Fruit fly (Drosophila melanogaster) whole organism, embryonic: ENCODE data around the gene CG43051.

Source experiments
- Ada2b ChIP-seq: fragments of 200-800 bp; sonication (Bioruptor generic); IDR thresholded peaks from 2 replicates; pipeline ENCODE4 v1.3.6; 2022; ENCODE audit warnings: missing biosample characterization, missing genetic modification characterization
- Asciz ChIP-seq: fragments of 200-800 bp; sonication (Bioruptor generic); optimal IDR thresholded peaks from 2 replicates; lab custom pipeline; 2017; ENCODE audit warnings: missing biosample characterization, mild to moderate bottlenecking, missing genetic modification characterization, missing genetic modification reagents
- Blimp-1 ChIP-seq: fragments of 200-800 bp; sonication (Bioruptor generic); optimal IDR thresholded peaks from 3 replicates; lab custom pipeline; 2018; ENCODE audit warnings: missing biosample characterization, missing genetic modification characterization, mild to moderate bottlenecking, moderate library complexity, missing genetic modification reagents
- CG10565 ChIP-seq: fragments of 200-800 bp; sonication (Bioruptor generic); optimal IDR thresholded peaks from 3 replicates; lab custom pipeline; 2016; ENCODE audit warnings: missing biosample characterization, mild to moderate bottlenecking, missing genetic modification characterization
- CG11398 ChIP-seq: fragments of 200-800 bp; sonication (Bioruptor generic); optimal IDR thresholded peaks from 2 replicates; lab custom pipeline; 2016; ENCODE audit warnings: missing biosample characterization, missing genetic modification characterization
- CG11560 ChIP-seq: fragments of 200-800 bp; sonication (Bioruptor generic); IDR thresholded peaks from 3 replicates; pipeline ENCODE4 v1.3.6; 2022; ENCODE audit warnings: missing biosample characterization, missing genetic modification characterization
- CG11695 ChIP-seq: fragments of 200-800 bp; sonication (Bioruptor generic); IDR thresholded peaks from 3 replicates; pipeline ENCODE4 v1.3.6; 2022; ENCODE audit warnings: missing biosample characterization, missing genetic modification characterization
- CG12104 ChIP-seq: fragments of 200-800 bp; sonication (Bioruptor generic); optimal IDR thresholded peaks from 3 replicates; lab custom pipeline; 2016; ENCODE audit warnings: missing biosample characterization, missing genetic modification characterization
- CG12219 ChIP-seq: fragments of 200-800 bp; sonication (Bioruptor generic); optimal IDR thresholded peaks from 3 replicates; lab custom pipeline; 2018; ENCODE audit warnings: missing biosample characterization, mild to moderate bottlenecking, missing genetic modification characterization
- CG12391 ChIP-seq: fragments of 200-800 bp; sonication (Bioruptor generic); optimal IDR thresholded peaks from 3 replicates; lab custom pipeline; 2018; ENCODE audit warnings: missing biosample characterization, mild to moderate bottlenecking, missing genetic modification characterization, moderate library complexity
- CG14014 ChIP-seq: fragments of 200-800 bp; sonication (Bioruptor generic); IDR thresholded peaks from 2 replicates; pipeline ENCODE4 v1.3.6; 2022; ENCODE audit warnings: missing biosample characterization, missing genetic modification characterization
- CG15011 ChIP-seq: fragments of 200-800 bp; sonication (Bioruptor generic); optimal IDR thresholded peaks from 3 replicates; lab custom pipeline; 2018; ENCODE audit warnings: missing biosample characterization, mild to moderate bottlenecking, missing genetic modification characterization
- CG15514 ChIP-seq: fragments of 200-800 bp; sonication (Bioruptor generic); optimal IDR thresholded peaks from 3 replicates; lab custom pipeline; 2017; ENCODE audit warnings: missing biosample characterization, missing genetic modification characterization, mild to moderate bottlenecking, moderate library complexity, missing genetic modification reagents
- CG17568 ChIP-seq: fragments of 200-800 bp; sonication (Bioruptor generic); optimal IDR thresholded peaks from 2 replicates; lab custom pipeline; 2018; ENCODE audit warnings: missing biosample characterization, mild to moderate bottlenecking, missing genetic modification characterization, moderate library complexity
- CG17612 ChIP-seq: fragments of 200-800 bp; sonication (Bioruptor generic); IDR thresholded peaks from 2 replicates; pipeline ENCODE4 v1.3.6; 2022; ENCODE audit warnings: missing biosample characterization, missing genetic modification characterization
- CG17912 ChIP-seq: fragments of 200-800 bp; sonication (Bioruptor generic); optimal IDR thresholded peaks from 2 replicates; lab custom pipeline; 2018; ENCODE audit warnings: missing biosample characterization, mild to moderate bottlenecking, missing genetic modification characterization
- CG2129 ChIP-seq: fragments of 200-800 bp; sonication (Bioruptor generic); IDR thresholded peaks from 2 replicates; pipeline ENCODE4 v1.3.6; 2022; ENCODE audit warnings: missing biosample characterization, missing genetic modification characterization; ENCODE audit not compliant: partially characterized antibody
- CG30431 ChIP-seq: fragments of 200-800 bp; sonication (Bioruptor generic); optimal IDR thresholded peaks from 2 replicates; lab custom pipeline; 2017; ENCODE audit warnings: missing biosample characterization, missing genetic modification characterization
- CG32532 ChIP-seq: fragments of 200-800 bp; sonication (Bioruptor generic); IDR thresholded peaks from 2 replicates; pipeline ENCODE4 v1.3.6; 2022; ENCODE audit warnings: missing biosample characterization, missing genetic modification characterization
- CG33557 ChIP-seq: fragments of 200-800 bp; sonication (Bioruptor generic); optimal IDR thresholded peaks from 2 replicates; lab custom pipeline; 2019; ENCODE audit warnings: missing biosample characterization, mild to moderate bottlenecking, missing genetic modification characterization, moderate library complexity
- CG34224 ChIP-seq: fragments of 200-800 bp; sonication (Bioruptor generic); IDR thresholded peaks from 3 replicates; pipeline ENCODE4 v1.3.6; 2022; ENCODE audit warnings: missing biosample characterization, missing genetic modification characterization; ENCODE audit not compliant: partially characterized antibody
- CG34422 ChIP-seq: fragments of 200-800 bp; sonication (Bioruptor generic); IDR thresholded peaks from 3 replicates; pipeline ENCODE4 v1.3.6; 2022; ENCODE audit warnings: missing biosample characterization, missing genetic modification characterization
- CG4328 ChIP-seq: fragments of 200-800 bp; sonication (Bioruptor generic); optimal IDR thresholded peaks from 3 replicates; lab custom pipeline; 2017; ENCODE audit warnings: missing biosample characterization, missing genetic modification reagents, missing genetic modification characterization
- CG4424 ChIP-seq: fragments of 200-800 bp; sonication (Bioruptor generic); optimal IDR thresholded peaks from 3 replicates; lab custom pipeline; 2016; ENCODE audit warnings: missing biosample characterization, missing genetic modification characterization
- CG6654 ChIP-seq: fragments of 200-800 bp; sonication (Bioruptor generic); optimal IDR thresholded peaks from 2 replicates; lab custom pipeline; 2017; ENCODE audit warnings: missing biosample characterization, mild to moderate bottlenecking, missing genetic modification characterization
- CG7928 ChIP-seq: fragments of 200-800 bp; sonication (Bioruptor generic); optimal IDR thresholded peaks from 2 replicates; lab custom pipeline; 2017; ENCODE audit warnings: missing biosample characterization, mild to moderate bottlenecking, missing genetic modification characterization
- CG8765 ChIP-seq: fragments of 200-800 bp; sonication (Bioruptor generic); IDR thresholded peaks from 2 replicates; pipeline ENCODE4 v1.3.6; 2022; ENCODE audit warnings: missing biosample characterization, missing genetic modification characterization
- Dp ChIP-seq: fragments of 200-800 bp; sonication (Bioruptor generic); optimal IDR thresholded peaks from 2 replicates; lab custom pipeline; 2018; ENCODE audit warnings: missing biosample characterization, mild to moderate bottlenecking, missing genetic modification characterization, moderate library complexity
- Dref ChIP-seq: fragments of 200-800 bp; sonication (Bioruptor generic); IDR thresholded peaks from 2 replicates; pipeline ENCODE4 v1.3.6; 2022; ENCODE audit warnings: missing biosample characterization, missing genetic modification characterization
- Gug ChIP-seq: fragments of 200-800 bp; sonication (Bioruptor generic); IDR thresholded peaks from 4 replicates; pipeline ENCODE4 v1.3.6; 2022; ENCODE audit warnings: missing biosample characterization, missing genetic modification characterization
- H2.0 ChIP-seq: fragments of 200-800 bp; sonication (Bioruptor generic); IDR thresholded peaks from 2 replicates; pipeline ENCODE4 v1.3.6; 2022; ENCODE audit warnings: missing biosample characterization, missing genetic modification characterization
- Hand ChIP-seq: fragments of 200-800 bp; sonication (Bioruptor generic); optimal IDR thresholded peaks from 2 replicates; lab custom pipeline; 2017; ENCODE audit warnings: mild to moderate bottlenecking, missing biosample characterization, missing genetic modification reagents, missing genetic modification characterization
- Jarid2 ChIP-seq: fragments of 200-800 bp; sonication (Bioruptor generic); optimal IDR thresholded peaks from 3 replicates; lab custom pipeline; 2017; ENCODE audit warnings: mild to moderate bottlenecking, missing biosample characterization, missing genetic modification reagents, missing genetic modification characterization
- NC2β ChIP-seq: fragments of 200-800 bp; sonication (Bioruptor generic); optimal IDR thresholded peaks from 2 replicates; lab custom pipeline; 2016; ENCODE audit warnings: missing biosample characterization, missing genetic modification characterization
- Nf-YA ChIP-seq: fragments of 200-800 bp; sonication (Bioruptor generic); IDR thresholded peaks from 2 replicates; pipeline ENCODE4 v1.3.6; 2022; ENCODE audit warnings: missing biosample characterization, missing genetic modification characterization
- Pdp1 ChIP-seq, 2 experiments: fragments of 200-800 bp; sonication (Bioruptor generic); optimal IDR thresholded peaks; 3 replicates each; lab custom pipeline; 2016; ENCODE audit warnings: missing biosample characterization in 2 of 2, missing genetic modification characterization in 2 of 2, mild to moderate bottlenecking in 1 of 2, moderate library complexity in 1 of 2
- Usf ChIP-seq: fragments of 200-800 bp; sonication (Bioruptor generic); optimal IDR thresholded peaks from 2 replicates; lab custom pipeline; 2017; ENCODE audit warnings: missing genotype, missing biosample characterization, missing genetic modification characterization
- ac ChIP-seq: fragments of 200-800 bp; sonication (Bioruptor generic); optimal IDR thresholded peaks from 3 replicates; lab custom pipeline; 2017; ENCODE audit warnings: missing biosample characterization, mild to moderate bottlenecking, missing genetic modification characterization
- ara ChIP-seq: fragments of 200-800 bp; sonication (Bioruptor generic); IDR thresholded peaks from 2 replicates; pipeline ENCODE4 v1.3.6; 2022; ENCODE audit warnings: missing biosample characterization, missing genetic modification characterization
- dmrt99B ChIP-seq: fragments of 200-800 bp; sonication (Bioruptor generic); optimal IDR thresholded peaks from 2 replicates; lab custom pipeline; 2018; ENCODE audit warnings: missing biosample characterization, mild to moderate bottlenecking, missing genetic modification characterization, moderate library complexity
- esg ChIP-seq: fragments of 200-800 bp; sonication (Bioruptor generic); conservative IDR thresholded peaks from 2 replicates; pipeline ENCODE4 v1.3.6; 2022; ENCODE audit warnings: missing biosample characterization, missing genetic modification characterization
- ewg ChIP-seq: fragments of 200-800 bp; sonication (Bioruptor generic); optimal IDR thresholded peaks from 3 replicates; lab custom pipeline; 2017; ENCODE audit warnings: mild to moderate bottlenecking, missing biosample characterization, missing genetic modification reagents, missing genetic modification characterization
- hb ChIP-seq: fragments of 200-800 bp; sonication (Bioruptor generic); IDR thresholded peaks from 3 replicates; pipeline ENCODE4 v1.3.6; 2022; ENCODE audit warnings: missing biosample characterization, missing genetic modification characterization; ENCODE audit not compliant: partially characterized antibody
- jing ChIP-seq: fragments of 200-800 bp; sonication (Bioruptor generic); optimal IDR thresholded peaks from 2 replicates; lab custom pipeline; 2018; ENCODE audit warnings: missing biosample characterization, mild to moderate bottlenecking, missing genetic modification characterization
- ro ChIP-seq: fragments of 200-800 bp; sonication (Bioruptor generic); IDR thresholded peaks from 2 replicates; pipeline ENCODE4 v1.3.6; 2022; ENCODE audit warnings: missing biosample characterization, missing genetic modification characterization
- slp2 ChIP-seq: fragments of 200-800 bp; sonication (Bioruptor generic); optimal IDR thresholded peaks from 2 replicates; lab custom pipeline; 2016; ENCODE audit warnings: missing biosample characterization, missing genetic modification characterization
- trh ChIP-seq: fragments of 200-800 bp; sonication (Bioruptor generic); optimal IDR thresholded peaks from 2 replicates; lab custom pipeline; 2016; ENCODE audit warnings: missing biosample characterization, missing genetic modification characterization
- twi ChIP-seq: fragments of 200-800 bp; optimal IDR thresholded peaks from 2 replicates; lab custom pipeline; 2019; ENCODE audit warnings: missing biosample characterization, mild to moderate bottlenecking, missing genetic modification characterization, moderate library complexity
- tx ChIP-seq: fragments of 200-800 bp; sonication (Bioruptor generic); optimal IDR thresholded peaks from 2 replicates; lab custom pipeline; 2016; ENCODE audit warnings: missing biosample characterization, missing genetic modification characterization
- z ChIP-seq: fragments of 200-800 bp; sonication (Bioruptor generic); IDR thresholded peaks from 3 replicates; pipeline ENCODE4 v1.3.6; 2022; ENCODE audit warnings: missing biosample characterization, missing genetic modification characterization

The CG43051 gene

DNA sequence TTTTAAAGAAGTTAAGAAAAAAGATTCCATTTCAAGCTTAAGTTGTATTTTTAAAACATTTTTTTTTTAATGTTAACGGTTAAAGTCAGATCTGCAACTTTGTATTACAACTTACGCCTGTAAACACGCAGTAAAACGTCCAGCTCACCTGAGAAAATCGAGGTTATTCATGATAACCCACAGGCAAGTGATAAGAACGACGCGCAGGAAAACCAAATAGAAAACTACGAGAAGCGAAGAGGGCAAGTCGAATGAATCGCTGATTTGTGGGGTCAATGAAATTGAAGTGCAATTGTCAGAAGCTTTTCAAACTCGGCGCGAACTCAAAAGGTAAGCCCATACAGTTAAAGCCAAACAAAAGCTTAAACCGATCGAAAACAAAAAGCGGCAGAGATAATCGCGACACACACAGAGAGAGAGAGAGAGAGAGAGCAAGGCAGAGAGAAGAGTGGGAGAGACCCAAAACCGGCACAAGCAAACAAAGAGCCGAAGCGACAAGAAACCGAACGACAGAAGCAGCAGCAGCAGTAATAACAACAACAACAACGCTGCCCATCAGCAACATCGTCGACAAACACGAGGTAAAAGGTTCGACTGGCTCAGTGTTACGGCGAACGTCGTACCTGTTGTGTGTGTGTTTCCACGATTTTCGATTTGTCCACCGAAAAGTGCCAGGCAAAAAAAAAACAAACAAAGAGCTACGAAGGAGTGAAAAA, at the start of gene CG43051 (continued):
- TF ChIP-seq Ada2b (no peak), H2.0 (GFP tag; lab: Robert Waterston, UW) (no peak), CG11398 (no peak), Asciz (GFP tag; lab: Kevin White, UChicago) (peak; percentile 42), Hand (GFP tag; lab: Kevin White, UChicago) (no peak), twi (tag; lab: Kevin White, UChicago) (no peak), CG15011 (GFP tag; lab: Kevin White, UChicago) (no peak), jing (GFP tag; lab: Kevin White, UChicago) (no peak), trh (GFP tag; lab: Kevin White, UChicago) (no peak), CG32532 (peak; percentile 53; the same call in 1 of the 2 replicates), CG11695 (GFP tag; lab: Robert Waterston, UW) (peak; percentile 34; the same call in 2 of the 3 replicates), CG2129 (no peak), Jarid2 (peak; percentile 82), ara (GFP tag; lab: Robert Waterston, UW) (no peak), CG17612 (GFP tag; lab: Robert Waterston, UW) (no peak), CG12104 (GFP tag; lab: Kevin White, UChicago) (no peak), NC2β (GFP tag; lab: Kevin White, UChicago) (no peak), Dref (no peak), ac (GFP tag; lab: Kevin White, UChicago) (no peak), CG4328 (GFP tag; lab: Kevin White, UChicago) (no peak), CG30431 (GFP tag; lab: Kevin White, UChicago) (no peak), CG15514 (GFP tag; lab: Kevin White, UChicago) (peak; percentile 4), CG10565 (GFP tag; lab: Kevin White, UChicago) (no peak), CG12391 (no peak), slp2 (GFP tag; lab: Kevin White, UChicago) (no peak), Nf-YA (GFP tag; lab: Robert Waterston, UW) (no peak), hb (GFP tag; lab: Robert Waterston, UW) (no peak), CG7928 (GFP tag; lab: Kevin White, UChicago) (no peak), esg (GFP tag; lab: Robert Waterston, UW) (no peak), Dp (GFP tag; lab: Kevin White, UChicago) (peak; percentile 1), Gug (no peak), CG4424 (no peak), CG34422 (GFP tag; lab: Robert Waterston, UW) (no peak), CG14014 (peak; percentile 14; the same call in 1 of the 2 replicates), CG6654 (GFP tag; lab: Kevin White, UChicago) (no peak), CG11560 (tag; lab: Robert Waterston, UW) (no peak), Pdp1 (GFP tag; optimal IDR thresholded peaks at IDR 0.05; lab: Kevin White, UChicago) (no peak), CG12219 (GFP tag; lab: Kevin White, UChicago) (peak; percentile 56), dmrt99B (tag; lab: Kevin White, UChicago) (no peak), ewg (no peak), CG17568 (GFP tag; lab: Kevin White, UChicago) (peak; percentile 71), z (GFP tag; lab: Robert Waterston, UW) (no peak), Blimp-1 (GFP tag; lab: Kevin White, UChicago) (no peak), CG34224 (GFP tag; lab: Robert Waterston, UW) (peak; percentile 33; the same call in 1 of the 3 replicates), ro (GFP tag; lab: Robert Waterston, UW) (no peak), Usf (GFP tag; lab: Kevin White, UChicago) (no peak), tx (GFP tag; lab: Kevin White, UChicago) (no peak), CG17912 (GFP tag; lab: Kevin White, UChicago) (no peak), CG8765 (GFP tag; lab: Robert Waterston, UW) (no peak), CG33557 (GFP tag; lab: Kevin White, UChicago) (no peak)
